Worm (Caenorhabditis elegans) whole organism, L4/young adult: ENCODE data around the gene frm-2.

ENCODE experiments used
- dao-5 ChIP-seq: sonication (generic microtip); optimal IDR thresholded peaks from 2 replicates; lab custom pipeline; 2016; ENCODE audit warnings: missing genotype, missing genetic modification characterization, moderate library complexity, missing compliant biosample characterization
- him-1 ChIP-seq: sonication (generic microtip); optimal IDR thresholded peaks from 2 replicates; lab custom pipeline; 2016; ENCODE audit warnings: missing genotype, missing genetic modification reagents, missing genetic modification characterization, missing compliant biosample characterization

DNA sequence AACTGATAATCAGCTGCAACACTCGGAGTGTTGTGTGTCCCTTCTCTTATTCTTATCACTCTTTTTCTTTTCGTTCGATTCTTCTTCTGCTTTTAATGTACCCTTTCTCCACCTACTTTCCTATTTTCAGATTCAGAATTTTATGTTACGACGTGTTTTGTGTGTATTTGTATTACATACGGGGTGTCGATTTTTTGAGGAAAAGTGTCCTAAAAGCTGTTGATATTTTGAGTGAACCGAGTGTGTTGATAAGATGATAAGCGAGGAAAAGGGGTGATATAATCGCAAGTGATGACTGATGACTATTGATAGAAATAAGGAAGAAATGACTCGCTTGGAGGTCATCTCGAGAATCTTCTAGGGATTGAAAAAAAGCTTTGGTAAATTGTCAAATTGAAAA is 519 bp downstream of the frm-2 start:
- no peak for TF ChIP-seq dao-5 (tag; lab: Kevin White, UChicago)
- no peak for TF ChIP-seq him-1 (tag; lab: Kevin White, UChicago)
